Fruit fly (Drosophila melanogaster) whole organism, embryonic: ENCODE results near the gene caup.
A peak's percentile ranks its signal among the peaks of the same experiment; 100 is the strongest.

Experiments used
- BEAF-32 ChIP-seq: fragments of 200-800 bp; sonication (Bioruptor generic); optimal IDR thresholded peaks from 3 replicates; lab custom pipeline; 2017; ENCODE audit warnings: missing biosample characterization, missing genetic modification characterization, mild to moderate bottlenecking, moderate library complexity, missing genetic modification reagents
- CG10543 ChIP-seq: fragments of 200-800 bp; sonication (Bioruptor generic); optimal IDR thresholded peaks from 3 replicates; lab custom pipeline; 2017; ENCODE audit warnings: missing biosample characterization, mild to moderate bottlenecking, missing genetic modification characterization, moderate library complexity
- CG11398 ChIP-seq: fragments of 200-800 bp; sonication (Bioruptor generic); optimal IDR thresholded peaks from 2 replicates; lab custom pipeline; 2016; ENCODE audit warnings: missing biosample characterization, missing genetic modification characterization
- CG14965 ChIP-seq: fragments of 200-800 bp; sonication (Bioruptor generic); optimal IDR thresholded peaks from 2 replicates; lab custom pipeline; 2016; ENCODE audit warnings: missing biosample characterization, missing genetic modification characterization, borderline replicate concordance
- CG1792 ChIP-seq: fragments of 200-800 bp; sonication (Bioruptor generic); optimal IDR thresholded peaks from 2 replicates; lab custom pipeline; 2016; ENCODE audit warnings: missing biosample characterization, missing genetic modification characterization
- CG2120 ChIP-seq: fragments of 200-800 bp; sonication (Bioruptor generic); optimal IDR thresholded peaks from 3 replicates; lab custom pipeline; 2016; ENCODE audit warnings: missing biosample characterization, missing genetic modification characterization
- CG2712 ChIP-seq: fragments of 200-800 bp; optimal IDR thresholded peaks from 3 replicates; lab custom pipeline; 2019; ENCODE audit warnings: missing biosample characterization, mild to moderate bottlenecking, missing genetic modification characterization, moderate library complexity
- CG4424 ChIP-seq: fragments of 200-800 bp; sonication (Bioruptor generic); optimal IDR thresholded peaks from 3 replicates; lab custom pipeline; 2016; ENCODE audit warnings: missing biosample characterization, missing genetic modification characterization
- CG4730 ChIP-seq: fragments of 200-800 bp; sonication (Bioruptor generic); IDR thresholded peaks from 2 replicates; pipeline ENCODE4 v1.3.6; 2022; ENCODE audit warnings: missing biosample characterization, missing genetic modification characterization
- CG5180 ChIP-seq: fragments of 200-800 bp; sonication (Bioruptor generic); optimal IDR thresholded peaks from 3 replicates; lab custom pipeline; 2017; ENCODE audit warnings: missing biosample characterization, missing genetic modification characterization, mild to moderate bottlenecking, moderate library complexity, missing genetic modification reagents
- CG6683 ChIP-seq: fragments of 200-800 bp; sonication (Bioruptor generic); optimal IDR thresholded peaks from 2 replicates; lab custom pipeline; 2017; ENCODE audit warnings: missing biosample characterization, mild to moderate bottlenecking, missing genetic modification characterization, missing genetic modification reagents
- CG6854 ChIP-seq: fragments of 200-800 bp; sonication (Bioruptor generic); optimal IDR thresholded peaks from 3 replicates; lab custom pipeline; 2017; ENCODE audit warnings: missing biosample characterization, mild to moderate bottlenecking, missing genetic modification characterization
- CG8290 ChIP-seq, 3 experiments: fragments of 200-800 bp; sonication (Bioruptor generic); optimal IDR thresholded peaks; 2 replicates each; lab custom pipeline; 2016 to 2019; ENCODE audit warnings: missing biosample characterization in 3 of 3, missing genetic modification characterization in 3 of 3, mild to moderate bottlenecking in 2 of 3, moderate library complexity in 1 of 3
- Camta ChIP-seq: fragments of 200-800 bp; sonication (Bioruptor generic); optimal IDR thresholded peaks from 2 replicates; lab custom pipeline; 2016; ENCODE audit warnings: missing biosample characterization, missing genetic modification characterization
- Chrac-16 ChIP-seq: fragments of 200-800 bp; sonication (Bioruptor generic); optimal IDR thresholded peaks from 3 replicates; lab custom pipeline; 2016; ENCODE audit warnings: missing biosample characterization, missing genetic modification characterization
- Dek ChIP-seq: fragments of 200-800 bp; sonication (Bioruptor generic); optimal IDR thresholded peaks from 3 replicates; lab custom pipeline; 2019; ENCODE audit warnings: missing biosample characterization, mild to moderate bottlenecking, missing genetic modification characterization, moderate library complexity
- Dip3 ChIP-seq: fragments of 200-800 bp; sonication (Bioruptor generic); optimal IDR thresholded peaks from 3 replicates; lab custom pipeline; 2016; ENCODE audit warnings: missing biosample characterization, missing genetic modification characterization
- Dref ChIP-seq: fragments of 200-800 bp; sonication (Bioruptor generic); IDR thresholded peaks from 2 replicates; pipeline ENCODE4 v1.3.6; 2022; ENCODE audit warnings: missing biosample characterization, missing genetic modification characterization
- NFAT ChIP-seq: fragments of 200-800 bp; sonication (Bioruptor generic); IDR thresholded peaks from 2 replicates; pipeline ENCODE4 v1.3.6; 2022; ENCODE audit warnings: missing biosample characterization, missing genetic modification characterization
- Nf-YB ChIP-seq: fragments of 200-800 bp; sonication (Bioruptor generic); optimal IDR thresholded peaks from 3 replicates; lab custom pipeline; 2019; ENCODE audit warnings: missing biosample characterization, mild to moderate bottlenecking, missing genetic modification characterization, moderate library complexity
- Nf-YC ChIP-seq: fragments of 200-800 bp; optimal IDR thresholded peaks from 3 replicates; lab custom pipeline; 2019; ENCODE audit warnings: missing biosample characterization, mild to moderate bottlenecking, missing genetic modification characterization, moderate library complexity
- Ptx1 ChIP-seq: fragments of 200-800 bp; sonication (Bioruptor generic); IDR thresholded peaks from 2 replicates; pipeline ENCODE4 v1.3.6; 2022; ENCODE audit warnings: missing biosample characterization, missing genetic modification characterization
- Ssrp ChIP-seq: fragments of 200-800 bp; sonication (Bioruptor generic); optimal IDR thresholded peaks from 2 replicates; lab custom pipeline; 2018; ENCODE audit warnings: missing biosample characterization, mild to moderate bottlenecking, missing genetic modification characterization, moderate library complexity
- Tbp ChIP-seq: fragments of >200 bp; optimal IDR thresholded peaks from 2 replicates; lab custom pipeline; 2018; ENCODE audit warnings: missing biosample characterization, missing genetic modification characterization
- Vsx1 ChIP-seq: fragments of 200-800 bp; sonication (Bioruptor generic); optimal IDR thresholded peaks from 2 replicates; lab custom pipeline; 2017; ENCODE audit warnings: missing biosample characterization, mild to moderate bottlenecking, missing genetic modification characterization, missing genetic modification reagents
- ab ChIP-seq: fragments of 200-800 bp; sonication (Bioruptor generic); optimal IDR thresholded peaks from 2 replicates; lab custom pipeline; 2016; ENCODE audit warnings: missing biosample characterization, missing genetic modification characterization
- abd-A ChIP-seq: fragments of 200-800 bp; sonication (Bioruptor generic); optimal IDR thresholded peaks from 3 replicates; lab custom pipeline; 2019; ENCODE audit warnings: missing biosample characterization, mild to moderate bottlenecking, missing genetic modification characterization, moderate library complexity
- ara ChIP-seq: fragments of 200-800 bp; sonication (Bioruptor generic); IDR thresholded peaks from 2 replicates; pipeline ENCODE4 v1.3.6; 2022; ENCODE audit warnings: missing biosample characterization, missing genetic modification characterization
- cad ChIP-seq: fragments of >200 bp; optimal IDR thresholded peaks from 2 replicates; lab custom pipeline; 2017; ENCODE audit warnings: missing biosample characterization, missing genetic modification characterization
- crol ChIP-seq: fragments of 200-800 bp; sonication (Bioruptor generic); IDR thresholded peaks from 2 replicates; pipeline ENCODE4 v1.3.6; 2022; ENCODE audit warnings: missing biosample characterization, missing genetic modification characterization
- gem ChIP-seq: fragments of 200-800 bp; sonication (Bioruptor generic); optimal IDR thresholded peaks from 2 replicates; lab custom pipeline; 2019; ENCODE audit warnings: missing biosample characterization, mild to moderate bottlenecking, missing genetic modification characterization, moderate library complexity
- jing ChIP-seq: fragments of 200-800 bp; sonication (Bioruptor generic); optimal IDR thresholded peaks from 2 replicates; lab custom pipeline; 2018; ENCODE audit warnings: missing biosample characterization, mild to moderate bottlenecking, missing genetic modification characterization
- kay ChIP-seq: fragments of 200-800 bp; sonication (Bioruptor generic); optimal IDR thresholded peaks from 2 replicates; lab custom pipeline; 2016; ENCODE audit warnings: missing biosample characterization, missing genetic modification characterization
- kni ChIP-seq: fragments of 200-800 bp; sonication (Bioruptor generic); optimal IDR thresholded peaks from 3 replicates; lab custom pipeline; 2017; ENCODE audit warnings: mild to moderate bottlenecking, missing biosample characterization, missing genetic modification reagents, missing genetic modification characterization
- mam ChIP-seq: fragments of 200-800 bp; sonication (Bioruptor generic); optimal IDR thresholded peaks from 3 replicates; lab custom pipeline; 2016; ENCODE audit warnings: missing biosample characterization, missing genetic modification characterization
- phol ChIP-seq: fragments of 200-800 bp; sonication (Bioruptor generic); optimal IDR thresholded peaks from 3 replicates; lab custom pipeline; 2018; ENCODE audit warnings: missing biosample characterization, mild to moderate bottlenecking, missing genetic modification characterization, moderate library complexity
- pzg ChIP-seq: fragments of 200-800 bp; sonication (Bioruptor generic); optimal IDR thresholded peaks from 3 replicates; lab custom pipeline; 2018; ENCODE audit warnings: missing biosample characterization, mild to moderate bottlenecking, missing genetic modification characterization, moderate library complexity
- sc ChIP-seq, 3 experiments: fragments of >200 bp in 2 of 3; fragments of 200-800 bp in 1 of 3; sonication (Bioruptor generic) in 1 of 3; optimal IDR thresholded peaks; 2 replicates in 2 of 3; 3 replicates in 1 of 3; lab custom pipeline; 2017; ENCODE audit warnings: mild to moderate bottlenecking in 1 of 3, missing biosample characterization in 1 of 3, missing genetic modification characterization in 1 of 3, missing genetic modification reagents in 1 of 3
- slou ChIP-seq: fragments of 200-800 bp; sonication (Bioruptor generic); optimal IDR thresholded peaks from 3 replicates; lab custom pipeline; 2016; ENCODE audit warnings: missing biosample characterization, missing genetic modification characterization
- trem ChIP-seq: fragments of 200-800 bp; optimal IDR thresholded peaks from 3 replicates; lab custom pipeline; 2019; ENCODE audit warnings: missing biosample characterization, mild to moderate bottlenecking, missing genetic modification characterization, moderate library complexity
- z ChIP-seq: fragments of 200-800 bp; sonication (Bioruptor generic); IDR thresholded peaks from 3 replicates; pipeline ENCODE4 v1.3.6; 2022; ENCODE audit warnings: missing biosample characterization, missing genetic modification characterization

The caup gene

dm6 chr3L:12589972-12590606 is 19.3 kb upstream of the caup start (continued):
- TF ChIP-seq kay (GFP tag; lab: Kevin White, UChicago) (no peak), ara (GFP tag; lab: Robert Waterston, UW) (peak; percentile 68), CG6683 (GFP tag; lab: Kevin White, UChicago) (no peak), trem (peak; percentile 11), CG2120 (no peak), sc (optimal IDR thresholded peaks at IDR 0.05; lab: Kevin White, UChicago) (no peak), sc (GFP tag; optimal IDR thresholded peaks at IDR 0.05; lab: Kevin White, UChicago) (peak; percentile 17), CG4730 (GFP tag; lab: Robert Waterston, UW) (no peak), Tbp (GFP tag; lab: Kevin White, UChicago) (no peak), CG4424 (GFP tag; lab: Kevin White, UChicago) (no peak), Chrac-16 (GFP tag; lab: Kevin White, UChicago) (no peak), Dek (tag; lab: Kevin White, UChicago) (no peak), CG8290 (GFP tag; optimal IDR thresholded peaks at IDR 0.05; lab: Kevin White, UChicago) (no peak), CG8290 (tag; optimal IDR thresholded peaks at IDR 0.05; lab: Kevin White, UChicago) (no peak), CG2712 (tag; lab: Kevin White, UChicago) (peak; percentile 49), Camta (GFP tag; lab: Kevin White, UChicago) (no peak), Vsx1 (GFP tag; lab: Kevin White, UChicago) (no peak), jing (GFP tag; lab: Kevin White, UChicago) (no peak), abd-A (tag; lab: Kevin White, UChicago) (no peak)

- TF ChIP-seq CG1792 (GFP tag; lab: Kevin White, UChicago) (no peak), CG14965 (GFP tag; lab: Kevin White, UChicago) (no peak), crol (GFP tag; lab: Robert Waterston, UW) (peak; percentile 94), NFAT (GFP tag; lab: Robert Waterston, UW) (no peak), ab (GFP tag; lab: Kevin White, UChicago) (no peak), slou (GFP tag; lab: Kevin White, UChicago) (no peak), CG5180 (GFP tag; lab: Kevin White, UChicago) (peak; percentile 87), Dip3 (no peak), pzg (GFP tag; lab: Kevin White, UChicago) (no peak), Nf-YB (peak; percentile 85), phol (peak; percentile 53), Ptx1 (GFP tag; lab: Robert Waterston, UW) (no peak), mam (GFP tag; lab: Kevin White, UChicago) (no peak), z (GFP tag; lab: Robert Waterston, UW) (0 out of 3 replicates have a peak, but pooled peaks have one; percentile 28), gem (no peak), Nf-YC (tag; lab: Kevin White, UChicago) (peak; percentile 74), CG4730 (GFP tag; lab: Robert Waterston, UW) (no peak), BEAF-32 (no peak), CG6854 (no peak), CG10543 (GFP tag; lab: Kevin White, UChicago) (no peak), Dref (GFP tag; lab: Robert Waterston, UW) (0 out of 2 replicates have a peak, but pooled peaks have one; percentile 3), kni (peak; percentile 46), cad (no peak), CG11398 (no peak), Ssrp (tag; lab: Kevin White, UChicago) (no peak)
Observed at dm6 chr3L:12590709-12591108, 18.7 kb upstream of the caup start.
